Worm (Caenorhabditis elegans) whole organism, L1 larva: ENCODE data around the gene F23H11.4.
A peak's percentile ranks its signal among the peaks of the same experiment; 100 is the strongest.

Experiments
- C16A3.4 ChIP-seq: fragments of 150-350 bp; optimal IDR thresholded peaks from 2 replicates; lab custom pipeline; 2014; ENCODE audit warnings: missing biosample characterization, missing genetic modification characterization
- alr-1 ChIP-seq: fragments of 200-800 bp; sonication (Bioruptor generic); optimal IDR thresholded peaks from 2 replicates; lab custom pipeline; 2018; ENCODE audit warnings: borderline replicate concordance, mild to moderate bottlenecking, missing genetic modification characterization, missing compliant biosample characterization
- aly-2 ChIP-seq: fragments of 150-350 bp; optimal IDR thresholded peaks from 2 replicates; lab custom pipeline; 2014; ENCODE audit warnings: missing biosample characterization, missing genetic modification characterization
- ama-1 ChIP-seq: fragments of 150-350 bp; optimal IDR thresholded peaks from 2 replicates; lab custom pipeline; 2014
- blmp-1 ChIP-seq: fragments of 150-350 bp; optimal IDR thresholded peaks from 2 replicates; lab custom pipeline; 2014; ENCODE audit warnings: missing biosample characterization, missing genetic modification characterization
- ceh-88 ChIP-seq: fragments of 200-800 bp; sonication (Bioruptor generic); IDR thresholded peaks from 2 replicates; pipeline ENCODE4 v1.3.6; 2022; ENCODE audit warnings: missing genetic modification characterization, missing compliant biosample characterization
- dpl-1 ChIP-seq, 3 experiments: fragments of 150-350 bp in 2 of 3; sonication (generic microtip) in 1 of 3; optimal IDR thresholded peaks; 2 replicates each; lab custom pipeline; 2014 to 2017; ENCODE audit warnings: missing biosample characterization in 3 of 3, missing genetic modification characterization in 3 of 3, missing genetic modification reagents in 3 of 3
- efl-1 ChIP-seq, 4 experiments: fragments of 150-350 bp; optimal IDR thresholded peaks in 3 of 4; peaks in 1 of 4; 1 replicate in 1 of 4; 2 replicates in 3 of 4; lab custom pipeline; 2014; ENCODE audit warnings: missing biosample characterization in 2 of 4, missing genetic modification characterization in 2 of 4, missing genetic modification reagents in 2 of 4
- egl-13 ChIP-seq: sonication (generic microtip); optimal IDR thresholded peaks from 2 replicates; lab custom pipeline; 2016; ENCODE audit warnings: missing genotype, missing genetic modification reagents, missing genetic modification characterization, missing compliant biosample characterization
- elt-2 ChIP-seq: sonication (generic microtip); optimal IDR thresholded peaks from 2 replicates; lab custom pipeline; 2016; ENCODE audit warnings: missing genetic modification characterization, mild to moderate bottlenecking, inconsistent platforms, missing compliant biosample characterization, missing genetic modification reagents
- fkh-10 ChIP-seq: sonication (generic microtip); optimal IDR thresholded peaks from 2 replicates; lab custom pipeline; 2017; ENCODE audit warnings: missing biosample characterization, missing genetic modification reagents, missing genetic modification characterization
- fkh-8 ChIP-seq: sonication (generic microtip); optimal IDR thresholded peaks from 2 replicates; lab custom pipeline; 2016; ENCODE audit warnings: mild to moderate bottlenecking, missing genetic modification characterization, missing compliant biosample characterization
- grh-1 ChIP-seq: fragments of 200-800 bp; sonication (Bioruptor generic); IDR thresholded peaks from 2 replicates; pipeline ENCODE4 v1.3.6; 2022; ENCODE audit warnings: missing genetic modification reagents, missing genetic modification characterization, missing compliant biosample characterization
- hlh-17 ChIP-seq: fragments of 200-800 bp; sonication (Bioruptor generic); optimal IDR thresholded peaks from 2 replicates; lab custom pipeline; 2018; ENCODE audit warnings: missing genetic modification characterization, mild to moderate bottlenecking, missing compliant biosample characterization, moderate library complexity, borderline replicate concordance
- hlh-4 ChIP-seq: sonication (generic microtip); optimal IDR thresholded peaks from 2 replicates; lab custom pipeline; 2016; ENCODE audit warnings: mild to moderate bottlenecking, missing genetic modification characterization, missing compliant biosample characterization
- hpl-2 ChIP-seq: fragments of 150-350 bp; optimal IDR thresholded peaks from 2 replicates; lab custom pipeline; 2014; ENCODE audit warnings: missing biosample characterization, missing genetic modification reagents, missing genetic modification characterization
- isw-1 ChIP-seq: fragments of 200-800 bp; sonication (Bioruptor generic); IDR thresholded peaks from 2 replicates; pipeline ENCODE4 v1.3.6; 2022; ENCODE audit warnings: missing genetic modification characterization, missing compliant biosample characterization
- lin-14 ChIP-seq: fragments of 200-800 bp; sonication (Bioruptor generic); optimal IDR thresholded peaks from 2 replicates; lab custom pipeline; 2018; ENCODE audit warnings: mild to moderate bottlenecking, missing genetic modification characterization, moderate library complexity, missing compliant biosample characterization
- lin-15B ChIP-seq: fragments of 150-350 bp; sonication (generic microtip); optimal IDR thresholded peaks from 3 replicates; lab custom pipeline; 2014; ENCODE audit warnings: missing biosample characterization, missing genetic modification characterization
- lin-35 ChIP-seq, 2 experiments: fragments of 150-350 bp; optimal IDR thresholded peaks; 2 replicates each; lab custom pipeline; 2014; ENCODE audit warnings: missing biosample characterization in 2 of 2, missing genetic modification characterization in 2 of 2, missing genetic modification reagents in 2 of 2
- lsy-2 ChIP-seq, 2 experiments: fragments of 150-350 bp; optimal IDR thresholded peaks; 2 replicates each; lab custom pipeline; 2014; ENCODE audit warnings: missing biosample characterization in 2 of 2, missing genetic modification characterization in 2 of 2
- mab-9 ChIP-seq: fragments of 200-800 bp; sonication (Bioruptor generic); IDR thresholded peaks from 2 replicates; pipeline ENCODE4 v1.3.6; 2022; ENCODE audit warnings: missing genetic modification reagents, missing genetic modification characterization, missing compliant biosample characterization
- mdl-1 ChIP-seq, 2 experiments: fragments of 150-350 bp; optimal IDR thresholded peaks; 2 replicates each; lab custom pipeline; 2014 to 2017; ENCODE audit warnings: missing biosample characterization in 2 of 2, missing genetic modification characterization in 2 of 2, inconsistent platforms in 1 of 2
- mef-2 ChIP-seq: fragments of 150-350 bp; optimal IDR thresholded peaks from 2 replicates; lab custom pipeline; 2014; ENCODE audit warnings: missing biosample characterization, missing genetic modification characterization
- nhr-12 ChIP-seq: sonication (generic microtip); optimal IDR thresholded peaks from 2 replicates; lab custom pipeline; 2017; ENCODE audit warnings: missing biosample characterization, missing genetic modification characterization
- nhr-20 ChIP-seq: sonication (generic microtip); optimal IDR thresholded peaks from 2 replicates; lab custom pipeline; 2016; ENCODE audit warnings: mild to moderate bottlenecking, missing genetic modification characterization, missing compliant biosample characterization
- nhr-237 ChIP-seq: fragments of 150-350 bp; optimal IDR thresholded peaks from 2 replicates; lab custom pipeline; 2014; ENCODE audit warnings: missing biosample characterization, missing genetic modification characterization
- nhr-28 ChIP-seq: fragments of 150-350 bp; optimal IDR thresholded peaks from 2 replicates; lab custom pipeline; 2014; ENCODE audit warnings: missing biosample characterization, missing genetic modification characterization
- nhr-47 ChIP-seq: sonication (generic microtip); optimal IDR thresholded peaks from 2 replicates; lab custom pipeline; 2016; ENCODE audit warnings: mild to moderate bottlenecking, missing genetic modification characterization, moderate library complexity, missing compliant biosample characterization
- nhr-71 ChIP-seq: sonication (generic microtip); optimal IDR thresholded peaks from 2 replicates; lab custom pipeline; 2016; ENCODE audit warnings: mild to moderate bottlenecking, missing genetic modification characterization, moderate library complexity, missing compliant biosample characterization
- nhr-76 ChIP-seq: sonication (generic microtip); optimal IDR thresholded peaks from 2 replicates; lab custom pipeline; 2017; ENCODE audit warnings: missing biosample characterization, missing genetic modification characterization
- nhr-85 ChIP-seq: sonication (generic microtip); peaks from one replicate; lab custom pipeline; 2016; ENCODE audit warnings: missing genetic modification characterization, inconsistent platforms, missing compliant biosample characterization
- nhr-90 ChIP-seq: sonication (generic microtip); optimal IDR thresholded peaks from 2 replicates; lab custom pipeline; 2016; ENCODE audit warnings: mild to moderate bottlenecking, missing genetic modification characterization, missing compliant biosample characterization; ENCODE audit not compliant: poor library complexity
- pax-3 ChIP-seq: fragments of 200-800 bp; sonication (Bioruptor generic); optimal IDR thresholded peaks from 2 replicates; lab custom pipeline; 2018; ENCODE audit warnings: mild to moderate bottlenecking, missing genetic modification characterization, moderate library complexity, missing compliant biosample characterization
- snpc-4 ChIP-seq: fragments of 150-350 bp; optimal IDR thresholded peaks from 2 replicates; lab custom pipeline; 2014; ENCODE audit warnings: missing biosample characterization, missing genetic modification characterization
- snu-23 ChIP-seq: sonication (generic microtip); optimal IDR thresholded peaks from 2 replicates; lab custom pipeline; 2016; ENCODE audit warnings: missing genetic modification characterization, missing compliant biosample characterization
- tbx-2 ChIP-seq: sonication (generic microtip); optimal IDR thresholded peaks from 2 replicates; lab custom pipeline; 2016; ENCODE audit warnings: missing genetic modification characterization, missing compliant biosample characterization
- tlp-1 ChIP-seq: fragments of 150-350 bp; optimal IDR thresholded peaks from 2 replicates; lab custom pipeline; 2014; ENCODE audit warnings: missing biosample characterization, missing genetic modification characterization
- unc-130 ChIP-seq: fragments of 150-350 bp; optimal IDR thresholded peaks from 2 replicates; lab custom pipeline; 2017; ENCODE audit warnings: missing biosample characterization, missing genetic modification characterization, inconsistent platforms
- unc-30 ChIP-seq: sonication (generic microtip); optimal IDR thresholded peaks from 2 replicates; lab custom pipeline; 2017; ENCODE audit warnings: missing biosample characterization, missing genetic modification characterization
- unc-86 ChIP-seq: sonication (generic microtip); optimal IDR thresholded peaks from 2 replicates; lab custom pipeline; 2016; ENCODE audit warnings: missing genetic modification characterization, missing compliant biosample characterization
- vab-15 ChIP-seq: sonication (generic microtip); optimal IDR thresholded peaks from 2 replicates; lab custom pipeline; 2017; ENCODE audit warnings: missing genotype, mild to moderate bottlenecking, missing genetic modification characterization, missing compliant biosample characterization
- xbp-1 ChIP-seq: sonication (generic microtip); optimal IDR thresholded peaks from 2 replicates; lab custom pipeline; 2016; ENCODE audit warnings: missing genetic modification characterization, missing compliant biosample characterization
- ztf-4 ChIP-seq: fragments of 150-350 bp; optimal IDR thresholded peaks from 2 replicates; lab custom pipeline; 2014; ENCODE audit warnings: missing biosample characterization, missing genetic modification characterization

F23H11.4 gene

DNA sequence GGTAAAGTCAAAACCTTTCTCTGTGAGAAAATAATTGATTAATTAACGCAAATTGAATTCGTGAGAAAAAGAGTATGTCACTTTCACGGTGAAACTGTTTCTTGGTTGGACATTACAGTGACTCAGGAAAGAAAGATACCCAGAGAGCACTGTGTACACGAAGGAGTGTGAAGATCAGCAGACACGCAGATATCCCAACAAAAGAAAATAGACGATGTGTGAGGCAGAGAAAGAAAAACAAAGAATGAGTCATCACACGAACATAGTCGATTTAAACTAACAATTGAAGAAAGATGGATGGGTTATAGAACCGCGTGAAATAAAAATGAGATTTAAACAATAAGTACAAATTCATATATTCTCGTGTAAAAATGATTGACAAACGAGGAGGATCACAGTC is 651 bp upstream of the F23H11.4 start (continued):
- TF ChIP-seq fkh-10 (no peak), pax-3 (no peak), egl-13 (no peak), hlh-4 (tag; lab: Kevin White, UChicago) (no peak), grh-1 (GFP tag; lab: Robert Waterston, UW) (no peak), mef-2 (tag; lab: Kevin White, UChicago) (no peak), elt-2 (no peak), fkh-8 (tag; lab: Kevin White, UChicago) (no peak), snu-23 (GFP tag; lab: Kevin White, UChicago) (peak; percentile 5), hlh-17 (GFP tag; lab: Kevin White, UChicago) (no peak), nhr-90 (tag; lab: Kevin White, UChicago) (no peak), tbx-2 (tag; lab: Kevin White, UChicago) (no peak), efl-1 (optimal IDR thresholded peaks at IDR 0.05; lab: Kevin White, UChicago) (peak; percentile 6 to 49), efl-1 (GFP tag; optimal IDR thresholded peaks at IDR 0.05 in 1 of 2; lab: Kevin White, UChicago) (peak in 1 of 2 experiments; percentile 7), vab-15 (tag; lab: Kevin White, UChicago) (no peak), nhr-28 (no peak), nhr-237 (tag; lab: Kevin White, UChicago) (no peak), isw-1 (no peak), lin-14 (GFP tag; lab: Kevin White, UChicago) (peak; percentile 36), aly-2 (tag; lab: Kevin White, UChicago) (no peak), tlp-1 (tag; lab: Kevin White, UChicago) (no peak)

DNA sequence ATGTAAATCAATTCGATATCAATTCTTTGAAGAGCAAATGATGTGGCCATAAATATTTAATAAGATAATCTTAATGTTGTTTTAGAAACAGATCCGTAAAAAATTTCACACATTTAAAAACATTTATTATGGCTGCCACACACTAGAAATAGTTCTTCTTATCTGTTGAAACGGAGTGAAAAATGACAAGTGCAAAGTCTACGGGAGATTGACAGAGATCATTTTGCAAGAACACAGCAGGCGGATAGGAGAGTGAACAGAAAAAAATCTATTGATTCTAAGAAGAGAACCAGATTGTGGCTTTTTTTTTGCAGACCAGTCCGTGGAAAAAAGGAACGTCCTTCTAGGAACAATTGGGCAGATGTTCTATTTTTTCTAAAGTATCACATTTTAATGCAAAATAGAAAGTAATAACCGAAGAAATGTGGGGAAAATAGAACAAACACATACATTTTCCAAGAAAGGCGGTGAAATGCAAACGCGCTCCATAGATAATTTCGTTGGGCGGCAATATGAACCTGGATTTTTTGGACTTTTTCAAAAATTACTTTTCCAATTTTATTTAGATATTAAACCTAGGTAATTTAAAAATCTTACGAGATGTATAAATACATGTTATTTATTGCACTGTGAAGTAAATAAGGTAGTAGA is 5.6 kb downstream of the F23H11.4 start:
- no peak for TF ChIP-seq ceh-88 (GFP tag; lab: Robert Waterston, UW)
- no peak for TF ChIP-seq xbp-1 (tag; lab: Kevin White, UChicago)
- peak; percentile 42 for TF ChIP-seq lin-15B (tag; lab: Kevin White, UChicago)
- peak; percentile 61 to 81 (median 73) for TF ChIP-seq dpl-1 (GFP tag; optimal IDR thresholded peaks at IDR 0.05; lab: Kevin White, UChicago)
- no peak for TF ChIP-seq ztf-4 (tag; lab: Kevin White, UChicago)
- TF ChIP-seq hpl-2 (GFP tag; lab: Kevin White, UChicago), result no peak
- peak; percentile 6 for TF ChIP-seq nhr-20 (tag; lab: Kevin White, UChicago)
- peak; percentile 3 for TF ChIP-seq snu-23 (GFP tag; lab: Kevin White, UChicago)
- no peak for TF ChIP-seq mab-9 (GFP tag; lab: Robert Waterston, UW)
- TF ChIP-seq nhr-76 (tag; lab: Kevin White, UChicago), result no peak
- TF ChIP-seq C16A3.4 (tag; lab: Kevin White, UChicago), result peak; percentile 15
- TF ChIP-seq nhr-47 (tag; lab: Kevin White, UChicago), result peak; percentile 4
- TF ChIP-seq unc-130 (tag; lab: Kevin White, UChicago), result no peak
- TF ChIP-seq efl-1 (optimal IDR thresholded peaks at IDR 0.05; lab: Kevin White, UChicago), result peak; percentile 55 to 70
- TF ChIP-seq efl-1 (GFP tag; optimal IDR thresholded peaks at IDR 0.05 in 1 of 2; lab: Kevin White, UChicago), result peak; percentile 78 to 97
- TF ChIP-seq ama-1 (lab: Kevin White, UChicago), result no peak
- TF ChIP-seq snpc-4 (tag; lab: Kevin White, UChicago), result no peak
- no peak for TF ChIP-seq lsy-2 (tag; optimal IDR thresholded peaks at IDR 0.05; lab: Kevin White, UChicago)
- TF ChIP-seq alr-1 (tag; lab: Kevin White, UChicago), result no peak
- TF ChIP-seq nhr-71 (tag; lab: Kevin White, UChicago), result peak; percentile 36
- peak; percentile 9 for TF ChIP-seq blmp-1 (tag; lab: Kevin White, UChicago)
- TF ChIP-seq fkh-10, result no peak
- TF ChIP-seq unc-30 (tag; lab: Kevin White, UChicago), result no peak
- no peak for TF ChIP-seq nhr-12 (tag; lab: Kevin White, UChicago)
- TF ChIP-seq lin-35 (GFP tag; optimal IDR thresholded peaks at IDR 0.05; lab: Kevin White, UChicago), result peak; percentile 42 to 87
- no peak for TF ChIP-seq unc-86 (tag; lab: Kevin White, UChicago)
- TF ChIP-seq mdl-1 (tag; optimal IDR thresholded peaks at IDR 0.05; lab: Kevin White, UChicago), result no peak
- no peak for TF ChIP-seq nhr-28
- no peak for TF ChIP-seq nhr-85 (tag; lab: Kevin White, UChicago)
- TF ChIP-seq vab-15 (tag; lab: Kevin White, UChicago), result no peak
- no peak for TF ChIP-seq egl-13
